Worm (Caenorhabditis elegans) whole organism, mixed stage, embryonic: Measurements from ENCODE around the gene C32H11.4.

ENCODE experiments used
- M03D4.4 ChIP-seq: sonication (generic microtip); optimal IDR thresholded peaks from 2 replicates; lab custom pipeline; 2017; ENCODE audit warnings: mild to moderate bottlenecking, missing genetic modification characterization, missing compliant biosample characterization
- bed-3 ChIP-seq: fragments of 200-800 bp; sonication (Bioruptor generic); optimal IDR thresholded peaks from 3 replicates; lab custom pipeline; 2018; ENCODE audit warnings: mild to moderate bottlenecking, missing genetic modification characterization, moderate library complexity, missing compliant biosample characterization
- blmp-1 ChIP-seq: fragments of 150-350 bp; optimal IDR thresholded peaks from 2 replicates; lab custom pipeline; 2014; ENCODE audit warnings: missing biosample characterization, missing genetic modification characterization
- ceh-39 ChIP-seq: fragments of 150-350 bp; optimal IDR thresholded peaks from 2 replicates; lab custom pipeline; 2014; ENCODE audit warnings: missing biosample characterization, missing genetic modification characterization
- ceh-43 ChIP-seq: fragments of 200-800 bp; sonication (Bioruptor generic); optimal IDR thresholded peaks from 2 replicates; lab custom pipeline; 2018; ENCODE audit warnings: mild to moderate bottlenecking, missing genetic modification characterization, moderate library complexity, missing compliant biosample characterization
- ceh-83 ChIP-seq: fragments of 200-800 bp; sonication (Bioruptor generic); optimal IDR thresholded peaks from 2 replicates; lab custom pipeline; 2018; ENCODE audit warnings: mild to moderate bottlenecking, missing genetic modification characterization, missing compliant biosample characterization
- ces-1 ChIP-seq: fragments of 150-350 bp; optimal IDR thresholded peaks from 2 replicates; lab custom pipeline; 2014; ENCODE audit warnings: missing biosample characterization, missing genetic modification reagents, missing genetic modification characterization
- cnd-1 ChIP-seq: fragments of 200-800 bp; sonication (Bioruptor generic); optimal IDR thresholded peaks from 2 replicates; lab custom pipeline; 2018; ENCODE audit warnings: mild to moderate bottlenecking, missing genetic modification characterization, missing compliant biosample characterization
- drap-1 ChIP-seq: fragments of 200-800 bp; sonication (Bioruptor generic); optimal IDR thresholded peaks from 3 replicates; lab custom pipeline; 2018; ENCODE audit warnings: mild to moderate bottlenecking, missing genetic modification characterization, missing compliant biosample characterization
- elt-1 ChIP-seq: sonication (generic microtip); optimal IDR thresholded peaks from 2 replicates; lab custom pipeline; 2017; ENCODE audit warnings: missing genetic modification characterization, mild to moderate bottlenecking, missing compliant biosample characterization, antibody characterized with exemption, moderate library complexity, borderline replicate concordance; ENCODE audit not compliant: insufficient read depth
- elt-3 ChIP-seq: fragments of 150-350 bp; optimal IDR thresholded peaks from 2 replicates; lab custom pipeline; 2014; ENCODE audit warnings: missing biosample characterization, missing genetic modification characterization
- flh-1 ChIP-seq: fragments of 200-800 bp; sonication (Bioruptor generic); optimal IDR thresholded peaks from 2 replicates; lab custom pipeline; 2018; ENCODE audit warnings: mild to moderate bottlenecking, missing genetic modification characterization, moderate library complexity, missing compliant biosample characterization
- ham-2 ChIP-seq: fragments of 200-800 bp; sonication (Bioruptor generic); optimal IDR thresholded peaks from 2 replicates; lab custom pipeline; 2018; ENCODE audit warnings: mild to moderate bottlenecking, missing genetic modification characterization, missing compliant biosample characterization
- hlh-1 ChIP-seq: fragments of 150-350 bp; optimal IDR thresholded peaks from 2 replicates; lab custom pipeline; 2014; ENCODE audit warnings: missing biosample characterization, missing genetic modification reagents, missing genetic modification characterization
- lin-32 ChIP-seq: fragments of 200-800 bp; sonication (Bioruptor generic); optimal IDR thresholded peaks from 2 replicates; lab custom pipeline; 2018; ENCODE audit warnings: mild to moderate bottlenecking, missing genetic modification characterization, missing compliant biosample characterization
- lsy-2 ChIP-seq: fragments of 150-350 bp; optimal IDR thresholded peaks from 2 replicates; lab custom pipeline; 2014; ENCODE audit warnings: missing biosample characterization, missing genetic modification characterization
- mab-5 ChIP-seq: fragments of 150-350 bp; optimal IDR thresholded peaks from 2 replicates; lab custom pipeline; 2014; ENCODE audit warnings: missing biosample characterization, missing genetic modification characterization
- mep-1 ChIP-seq: fragments of 150-350 bp; optimal IDR thresholded peaks from 2 replicates; lab custom pipeline; 2017; ENCODE audit warnings: missing biosample characterization, missing genetic modification reagents, missing genetic modification characterization, inconsistent platforms
- mls-2 ChIP-seq: sonication (generic microtip); optimal IDR thresholded peaks from 2 replicates; lab custom pipeline; 2016; ENCODE audit warnings: mild to moderate bottlenecking, missing genetic modification characterization, moderate library complexity, missing compliant biosample characterization
- nhr-12 ChIP-seq: fragments of 150-350 bp; optimal IDR thresholded peaks from 2 replicates; lab custom pipeline; 2014; ENCODE audit warnings: missing biosample characterization, missing genetic modification characterization
- nhr-2 ChIP-seq: fragments of 150-350 bp; optimal IDR thresholded peaks from 2 replicates; lab custom pipeline; 2014; ENCODE audit warnings: missing biosample characterization, missing genetic modification characterization
- nhr-237 ChIP-seq: fragments of 150-350 bp; optimal IDR thresholded peaks from 2 replicates; lab custom pipeline; 2014; ENCODE audit warnings: missing biosample characterization, missing genetic modification characterization
- nhr-28 ChIP-seq: fragments of 150-350 bp; optimal IDR thresholded peaks from 2 replicates; lab custom pipeline; 2014; ENCODE audit warnings: missing biosample characterization, missing genetic modification characterization
- nhr-76 ChIP-seq: sonication (generic microtip); optimal IDR thresholded peaks from 2 replicates; lab custom pipeline; 2017; ENCODE audit warnings: missing biosample characterization, missing genetic modification characterization
- pha-4 ChIP-seq: fragments of 150-350 bp; optimal IDR thresholded peaks from 2 replicates; lab custom pipeline; 2018; ENCODE audit warnings: missing biosample characterization, missing genetic modification reagents, missing genetic modification characterization
- sem-2 ChIP-seq: fragments of 200-800 bp; sonication (Bioruptor generic); optimal IDR thresholded peaks from 2 replicates; lab custom pipeline; 2018; ENCODE audit warnings: mild to moderate bottlenecking, missing genetic modification characterization, missing compliant biosample characterization
- snpc-4 ChIP-seq: fragments of 150-350 bp; optimal IDR thresholded peaks from 2 replicates; lab custom pipeline; 2014; ENCODE audit warnings: missing biosample characterization, missing genetic modification characterization
- sptf-1 ChIP-seq: sonication (generic microtip); optimal IDR thresholded peaks from 2 replicates; lab custom pipeline; 2017; ENCODE audit warnings: mild to moderate bottlenecking, missing genetic modification characterization, moderate library complexity, missing compliant biosample characterization
- tbx-8 ChIP-seq: fragments of 200-800 bp; sonication (Bioruptor generic); optimal IDR thresholded peaks from 2 replicates; lab custom pipeline; 2018; ENCODE audit warnings: mild to moderate bottlenecking, missing genetic modification characterization, moderate library complexity, missing compliant biosample characterization
- unc-120 ChIP-seq: sonication (generic microtip); optimal IDR thresholded peaks from 2 replicates; lab custom pipeline; 2017; ENCODE audit warnings: missing genetic modification characterization, missing compliant biosample characterization; ENCODE audit not compliant: poor library complexity, severe bottlenecking
- unc-62 ChIP-seq: fragments of 150-350 bp; optimal IDR thresholded peaks from 2 replicates; lab custom pipeline; 2014; ENCODE audit warnings: missing biosample characterization, missing genetic modification reagents, missing genetic modification characterization
- zip-8 ChIP-seq: fragments of 150-350 bp; optimal IDR thresholded peaks from 2 replicates; lab custom pipeline; 2014; ENCODE audit warnings: missing biosample characterization, missing genetic modification characterization
- ztf-11 ChIP-seq: fragments of 150-350 bp; optimal IDR thresholded peaks from 2 replicates; lab custom pipeline; 2014; ENCODE audit warnings: missing biosample characterization, missing genetic modification characterization

Gene C32H11.4

DNA sequence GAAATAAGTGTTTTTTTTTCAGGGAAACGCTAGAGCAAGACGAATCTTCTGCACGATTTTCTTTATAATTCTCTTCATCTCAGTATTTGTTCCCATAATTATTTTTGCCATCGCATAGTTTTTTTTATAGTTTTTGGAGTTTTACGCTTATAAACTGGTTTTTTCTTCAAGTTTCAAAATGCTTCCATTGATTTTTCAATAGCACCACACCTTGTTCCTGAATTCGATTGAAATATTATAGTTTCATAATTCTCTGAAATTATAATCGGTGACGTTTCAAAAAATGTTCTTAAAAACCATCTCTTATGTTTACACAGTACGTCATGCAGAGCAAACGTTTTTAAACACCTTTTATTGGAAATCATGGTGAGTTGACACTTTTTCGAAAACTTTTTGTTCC is 27.9 kb upstream of the C32H11.4 start, which contains the start of gene K08D8.12:
K08D8.12 (plus strand) TSS at position 301 of the 400 bp plus-strand sequence.
- TF ChIP-seq M03D4.4, result no peak
- no peak for TF ChIP-seq ceh-43 (GFP tag; lab: Kevin White, UChicago)
- no peak for TF ChIP-seq nhr-12 (tag; lab: Kevin White, UChicago)
- TF ChIP-seq unc-62 (GFP tag; lab: Kevin White, UChicago), result no peak
- TF ChIP-seq nhr-237 (tag; lab: Kevin White, UChicago), result no peak
- no peak for TF ChIP-seq bed-3 (GFP tag; lab: Kevin White, UChicago)
- TF ChIP-seq lin-32 (GFP tag; lab: Kevin White, UChicago), result no peak
- TF ChIP-seq, all 35 proteins: peak for 0

DNA sequence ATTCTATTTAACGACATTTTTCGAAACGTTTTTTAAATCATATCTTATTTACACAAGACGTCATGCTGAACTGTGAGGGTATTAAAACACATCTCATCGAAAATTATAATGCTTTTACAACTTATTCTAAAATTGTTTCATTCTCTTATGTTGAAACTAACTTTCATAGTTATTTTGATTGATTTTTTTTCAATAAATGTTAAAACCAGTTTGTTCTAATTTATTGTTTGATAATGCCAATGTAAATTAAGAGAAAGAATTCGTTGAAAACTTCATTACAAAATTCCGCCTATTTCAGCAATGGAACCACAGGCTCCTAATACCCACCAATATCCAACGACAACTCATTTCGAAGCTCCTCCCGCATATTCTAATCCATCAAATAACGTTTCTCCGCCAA is 26.1 kb upstream of the C32H11.4 start, which contains the start of gene K08D8.11:
K08D8.11 (plus strand) TSS at position 301 of the 400 bp plus-strand sequence.
- TF ChIP-seq nhr-76 (tag; lab: Kevin White, UChicago) (no peak), nhr-237 (tag; lab: Kevin White, UChicago) (no peak), zip-8 (tag; lab: Kevin White, UChicago) (no peak), mls-2 (tag; lab: Kevin White, UChicago) (no peak), sptf-1 (tag; lab: Kevin White, UChicago) (no peak), ceh-83 (GFP tag; lab: Kevin White, UChicago) (no peak), nhr-12 (tag; lab: Kevin White, UChicago) (no peak), unc-120 (tag; lab: Kevin White, UChicago) (no peak), ceh-43 (GFP tag; lab: Kevin White, UChicago) (no peak), ceh-39 (no peak), nhr-28 (tag; lab: Kevin White, UChicago) (no peak), sem-2 (no peak), elt-1 (tag; lab: Kevin White, UChicago) (no peak), elt-3 (no peak), snpc-4 (tag; lab: Kevin White, UChicago) (no peak), lsy-2 (tag; lab: Kevin White, UChicago) (no peak), flh-1 (GFP tag; lab: Kevin White, UChicago) (no peak)

DNA sequence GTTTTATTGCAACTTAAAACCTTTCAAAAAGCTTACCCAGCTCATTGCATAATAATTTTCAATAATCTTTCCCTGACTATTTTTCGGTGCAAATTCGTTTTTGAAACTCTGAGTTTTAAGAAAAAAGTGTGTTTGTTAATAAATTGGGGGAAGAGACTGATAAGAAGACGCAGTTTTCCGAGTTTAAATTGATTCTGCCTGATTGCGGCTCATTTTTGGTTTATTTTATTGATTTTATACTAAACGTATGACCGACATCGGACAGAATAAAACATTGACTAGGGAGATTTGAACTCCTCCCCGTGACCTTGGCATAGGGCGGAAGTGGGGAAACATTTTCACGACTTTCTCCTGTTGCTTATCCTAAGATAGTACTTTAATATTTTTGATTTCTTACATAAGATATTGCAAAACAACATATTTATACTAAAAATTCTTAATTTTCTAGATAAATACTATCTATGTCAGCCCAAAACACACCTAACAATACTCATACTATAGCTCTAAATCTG is 24.6 kb upstream of the C32H11.4 start, which contains the start of gene K08D8.7:
K08D8.7 (plus strand) TSS at position 462 of the 512 bp plus-strand sequence.
- TF ChIP-seq ces-1 (no peak), sptf-1 (tag; lab: Kevin White, UChicago) (no peak), ceh-39 (no peak), unc-62 (GFP tag; lab: Kevin White, UChicago) (no peak), hlh-1 (tag; lab: Kevin White, UChicago) (no peak), pha-4 (no peak), ztf-11 (tag; lab: Kevin White, UChicago) (no peak), ham-2 (GFP tag; lab: Kevin White, UChicago) (no peak), drap-1 (GFP tag; lab: Kevin White, UChicago) (no peak), nhr-2 (no peak), bed-3 (GFP tag; lab: Kevin White, UChicago) (no peak), sem-2 (no peak), unc-120 (tag; lab: Kevin White, UChicago) (no peak), blmp-1 (tag; lab: Kevin White, UChicago) (no peak), M03D4.4 (no peak), cnd-1 (no peak), tbx-8 (GFP tag; lab: Kevin White, UChicago) (no peak), mab-5 (no peak), mep-1 (tag; lab: Kevin White, UChicago) (no peak)

DNA sequence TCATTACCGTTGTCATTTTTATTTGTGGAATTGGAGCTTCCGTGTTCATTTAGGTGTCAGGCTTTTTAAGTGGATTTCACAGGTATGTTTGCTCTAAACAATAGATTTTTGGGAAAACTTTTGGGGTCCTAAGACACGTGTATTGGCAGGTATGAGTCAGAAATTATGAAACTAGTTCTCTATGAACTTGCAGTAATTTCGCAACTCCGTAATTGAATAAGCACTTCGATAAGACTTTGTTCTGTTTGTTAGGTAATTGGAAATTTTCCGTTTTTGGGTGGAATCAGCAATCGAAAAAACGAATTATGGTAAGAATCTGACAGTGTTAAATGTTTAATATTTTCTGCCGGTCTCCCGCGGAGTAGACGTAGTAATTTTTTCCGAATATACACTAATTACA is 23.9 kb upstream of the C32H11.4 start:
- no peak for TF ChIP-seq nhr-237 (tag; lab: Kevin White, UChicago)
- TF ChIP-seq ces-1, result no peak
- TF ChIP-seq tbx-8 (GFP tag; lab: Kevin White, UChicago), result no peak
- no peak for TF ChIP-seq zip-8 (tag; lab: Kevin White, UChicago)
- TF ChIP-seq lin-32 (GFP tag; lab: Kevin White, UChicago), result no peak
- no peak for TF ChIP-seq nhr-12 (tag; lab: Kevin White, UChicago)
- TF ChIP-seq unc-62 (GFP tag; lab: Kevin White, UChicago), result no peak
- no peak for TF ChIP-seq unc-120 (tag; lab: Kevin White, UChicago)
- no peak for TF ChIP-seq pha-4
- no peak for TF ChIP-seq hlh-1 (tag; lab: Kevin White, UChicago)
- no peak for TF ChIP-seq lsy-2 (tag; lab: Kevin White, UChicago)
- TF ChIP-seq blmp-1 (tag; lab: Kevin White, UChicago), result no peak
- no peak for TF ChIP-seq mls-2 (tag; lab: Kevin White, UChicago)
